Worm (Caenorhabditis elegans) whole organism, midembryonic: ENCODE data around the gene eor-2.
A peak's percentile ranks its signal among the peaks of the same experiment; 100 is the strongest.

ENCODE experiments used
- T22C8.4 ChIP-seq: fragments of 200-800 bp; sonication (Bioruptor generic); IDR thresholded peaks from 2 replicates; pipeline ENCODE4 v1.3.6; 2022; ENCODE audit warnings: missing genetic modification characterization, missing compliant biosample characterization
- cog-1 ChIP-seq: sonication (generic microtip); optimal IDR thresholded peaks from 2 replicates; lab custom pipeline; 2016; ENCODE audit warnings: missing genetic modification characterization, missing compliant biosample characterization
- flt-1 ChIP-seq: fragments of 200-800 bp; sonication (Bioruptor generic); IDR thresholded peaks from 2 replicates; pipeline ENCODE4 v1.3.6; 2022; ENCODE audit warnings: missing genetic modification characterization, missing compliant biosample characterization
- klf-2 ChIP-seq: fragments of 200-800 bp; sonication (Bioruptor generic); conservative IDR thresholded peaks from 2 replicates; pipeline ENCODE4 v1.3.6; 2022; ENCODE audit warnings: missing genetic modification reagents, missing genetic modification characterization, missing compliant biosample characterization
- med-1 ChIP-seq: sonication (generic microtip); optimal IDR thresholded peaks from 2 replicates; lab custom pipeline; 2017; ENCODE audit warnings: missing genetic modification characterization, mild to moderate bottlenecking, missing compliant biosample characterization, antibody characterized with exemption, missing genetic modification reagents; ENCODE audit not compliant: insufficient read depth
- ref-1 ChIP-seq: fragments of 200-800 bp; sonication (Bioruptor generic); conservative IDR thresholded peaks from 2 replicates; pipeline ENCODE4 v1.3.6; 2022; ENCODE audit warnings: missing genetic modification reagents, missing genetic modification characterization, missing compliant biosample characterization
- tab-1 ChIP-seq: fragments of 200-800 bp; sonication (Bioruptor generic); IDR thresholded peaks from 2 replicates; pipeline ENCODE4 v1.3.6; 2022; ENCODE audit warnings: missing genetic modification characterization, missing compliant biosample characterization
- ztf-23 ChIP-seq: fragments of 200-800 bp; sonication (Bioruptor generic); IDR thresholded peaks from 2 replicates; pipeline ENCODE4 v1.3.6; 2022; ENCODE audit warnings: missing genetic modification reagents, missing genetic modification characterization, missing compliant biosample characterization
- ztf-29 ChIP-seq: fragments of 200-800 bp; sonication (Bioruptor generic); IDR thresholded peaks from 2 replicates; pipeline ENCODE4 v1.3.6; 2022; ENCODE audit warnings: missing genetic modification reagents, missing genetic modification characterization, missing compliant biosample characterization

eor-2 gene

ce11 chrX:14633679-14634078 is 30.9 kb downstream of the eor-2 start:
- no peak for TF ChIP-seq klf-2 (GFP tag; lab: Robert Waterston, UW)

ce11 chrX:14636157-14636556 is 33.3 kb downstream of the eor-2 start, which contains the start of gene F54E4.3:
F54E4.3 (minus strand) TSS chrX:14636421.
- TF ChIP-seq ztf-29 = no peak
- TF ChIP-seq klf-2 (GFP tag; lab: Robert Waterston, UW) = no peak
- no peak for TF ChIP-seq ztf-23 (GFP tag; lab: Robert Waterston, UW)
- TF ChIP-seq tab-1 (GFP tag; lab: Robert Waterston, UW) = no peak
- no peak for TF ChIP-seq flt-1 (GFP tag; lab: Robert Waterston, UW)
- no peak for TF ChIP-seq med-1 (GFP tag; lab: Kevin White, UChicago)
- no peak for TF ChIP-seq cog-1
- TF ChIP-seq T22C8.4 (GFP tag; lab: Robert Waterston, UW) = no peak
- no peak for TF ChIP-seq ref-1 (GFP tag; lab: Robert Waterston, UW)

DNA sequence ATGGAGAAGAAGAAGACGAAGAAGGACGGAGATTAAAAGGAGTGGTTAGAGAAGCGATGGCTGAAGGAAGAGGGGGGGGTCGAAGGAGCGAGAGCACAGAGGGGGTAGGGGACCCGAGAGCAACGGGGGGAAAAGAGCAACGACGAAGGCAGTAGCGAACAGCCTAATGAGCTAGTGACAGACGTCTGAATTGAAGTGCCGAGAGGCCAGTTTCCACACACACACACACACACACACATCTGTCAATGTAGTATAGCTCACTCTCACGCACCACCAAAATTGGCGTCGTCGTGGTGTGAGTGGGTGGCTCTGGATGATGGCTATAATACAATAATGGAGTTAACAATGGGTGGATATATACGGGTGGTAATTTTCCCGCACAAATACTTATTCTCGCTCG is 33.9 kb downstream of the eor-2 start:
- TF ChIP-seq T22C8.4 (GFP tag; lab: Robert Waterston, UW) (no peak), ztf-23 (GFP tag; lab: Robert Waterston, UW) (no peak), ztf-29 (no peak), flt-1 (GFP tag; lab: Robert Waterston, UW) (peak; percentile 36; the same call in 1 of the 2 replicates), med-1 (GFP tag; lab: Kevin White, UChicago) (no peak), ref-1 (GFP tag; lab: Robert Waterston, UW) (no peak), cog-1 (no peak), tab-1 (GFP tag; lab: Robert Waterston, UW) (peak; percentile 67), klf-2 (GFP tag; lab: Robert Waterston, UW) (no peak)

DNA sequence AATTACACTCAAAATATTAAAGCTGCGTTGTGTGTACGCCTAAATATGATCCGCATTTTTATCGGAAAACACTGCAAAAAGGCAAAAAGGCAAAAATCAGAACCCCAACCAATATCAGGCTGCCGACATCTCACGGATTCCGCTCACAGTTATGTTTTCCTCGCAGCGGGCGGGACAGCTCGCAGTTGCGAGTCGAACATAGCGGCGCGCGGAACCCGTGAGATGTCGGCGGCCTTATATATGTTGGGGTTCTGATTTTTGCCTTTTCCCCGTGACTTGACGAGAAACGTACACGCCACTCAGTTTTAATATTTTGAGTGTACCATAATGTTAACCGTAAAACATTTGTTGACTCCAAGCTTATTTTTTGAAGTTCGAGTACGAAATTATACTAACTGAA is 34.6 kb downstream of the eor-2 start:
- TF ChIP-seq tab-1 (GFP tag; lab: Robert Waterston, UW) (no peak), T22C8.4 (GFP tag; lab: Robert Waterston, UW) (no peak), ztf-23 (GFP tag; lab: Robert Waterston, UW) (no peak), klf-2 (GFP tag; lab: Robert Waterston, UW) (no peak), cog-1 (no peak), ztf-29 (no peak), ref-1 (GFP tag; lab: Robert Waterston, UW) (no peak), med-1 (GFP tag; lab: Kevin White, UChicago) (no peak), flt-1 (GFP tag; lab: Robert Waterston, UW) (no peak)

DNA sequence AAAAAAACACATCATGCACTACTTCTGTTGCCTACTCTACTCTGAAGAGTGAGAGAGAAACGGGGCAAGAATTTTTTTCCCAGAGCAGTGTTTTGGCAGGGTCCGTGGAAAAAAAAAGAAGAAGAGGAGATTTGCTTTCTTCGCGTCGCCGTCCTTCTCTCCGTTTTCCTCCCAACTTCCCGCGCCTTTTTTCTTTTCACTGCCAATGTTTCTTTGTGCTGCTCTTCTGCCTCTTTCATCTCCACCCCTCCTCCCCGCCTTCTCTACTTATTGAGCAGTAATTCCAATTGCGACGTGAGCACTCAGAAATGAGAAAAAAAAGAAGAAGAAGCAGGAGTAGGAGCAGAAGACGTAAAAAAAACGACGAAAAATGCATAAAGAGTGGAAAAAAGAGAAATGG is 37.1 kb downstream of the eor-2 start:
- TF ChIP-seq ztf-29 (no peak), flt-1 (GFP tag; lab: Robert Waterston, UW) (no peak), ref-1 (GFP tag; lab: Robert Waterston, UW) (no peak), T22C8.4 (GFP tag; lab: Robert Waterston, UW) (no peak), tab-1 (GFP tag; lab: Robert Waterston, UW) (no peak), ztf-23 (GFP tag; lab: Robert Waterston, UW) (0 out of 2 replicates have a peak, but pooled peaks have one; percentile 20), med-1 (GFP tag; lab: Kevin White, UChicago) (no peak), klf-2 (GFP tag; lab: Robert Waterston, UW) (no peak)

DNA sequence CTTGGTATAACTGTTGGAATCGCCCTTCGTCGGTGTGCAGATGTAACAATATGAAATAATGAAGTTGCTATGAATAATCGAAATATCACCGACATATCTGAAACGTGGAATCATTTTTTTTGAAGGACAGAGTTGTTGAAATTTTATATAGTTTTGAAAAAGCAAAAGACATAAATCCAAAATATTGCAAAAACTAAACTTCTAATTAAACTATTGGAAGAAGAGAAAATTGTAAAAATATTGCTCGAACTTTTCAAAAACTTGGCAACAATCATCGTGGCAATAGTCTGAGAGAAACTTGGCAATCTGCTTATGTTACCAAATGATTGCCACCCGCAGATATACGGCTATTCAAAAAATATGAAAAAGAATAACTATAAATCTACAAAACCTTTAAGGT is 42.6 kb downstream of the eor-2 start, which contains the start of gene F54E4.4:
Gene F54E4.4, minus strand, starts transcription at position 101 of the 400 bp plus-strand sequence.
- no peak for TF ChIP-seq tab-1 (GFP tag; lab: Robert Waterston, UW)
- no peak for TF ChIP-seq ref-1 (GFP tag; lab: Robert Waterston, UW)
- TF ChIP-seq T22C8.4 (GFP tag; lab: Robert Waterston, UW) = no peak
- no peak for TF ChIP-seq flt-1 (GFP tag; lab: Robert Waterston, UW)
- TF ChIP-seq cog-1 = no peak
- no peak for TF ChIP-seq med-1 (GFP tag; lab: Kevin White, UChicago)
- no peak for TF ChIP-seq ztf-29
- TF ChIP-seq ztf-23 (GFP tag; lab: Robert Waterston, UW) = no peak
- TF ChIP-seq klf-2 (GFP tag; lab: Robert Waterston, UW) = no peak

DNA sequence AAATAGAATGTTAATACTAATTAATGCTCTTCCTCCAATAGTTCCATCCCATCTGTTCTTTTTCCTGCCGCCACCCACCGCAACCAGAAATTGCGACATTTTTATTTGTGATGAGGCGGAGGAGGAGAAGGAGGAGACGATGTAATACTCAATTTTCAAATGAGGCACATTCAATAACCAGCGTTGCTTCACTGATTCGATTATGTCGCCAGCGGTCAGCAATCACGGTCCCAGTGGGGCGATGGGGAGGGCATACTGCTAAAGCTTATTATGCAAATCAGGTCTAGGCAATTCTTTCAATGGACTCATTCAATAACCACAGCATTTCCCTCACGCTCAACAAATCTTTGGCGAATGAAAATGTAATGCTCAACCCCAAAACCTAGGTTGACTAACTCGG is 46.4 kb downstream of the eor-2 start:
- TF ChIP-seq T22C8.4 (GFP tag; lab: Robert Waterston, UW) = no peak
- no peak for TF ChIP-seq klf-2 (GFP tag; lab: Robert Waterston, UW)

DNA sequence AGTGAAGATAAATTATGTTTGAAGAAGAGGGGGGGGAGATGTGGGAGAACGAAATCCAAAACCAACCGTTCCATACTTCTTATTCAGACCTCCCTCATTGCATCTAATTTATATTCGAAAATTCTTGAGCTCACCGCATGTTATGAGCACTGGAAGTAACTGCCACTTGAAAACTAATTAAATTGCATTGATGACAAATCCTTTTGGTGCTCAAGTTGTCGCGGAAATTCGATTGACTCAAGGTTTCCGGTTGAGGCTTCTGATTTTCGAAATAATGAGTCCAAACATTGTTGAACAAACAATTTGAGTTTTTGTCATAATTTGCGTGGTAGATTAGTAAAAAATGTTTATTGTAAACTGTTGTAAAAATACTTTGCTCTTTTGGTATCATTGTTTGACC is 49.2 kb downstream of the eor-2 start:
- TF ChIP-seq med-1 (GFP tag; lab: Kevin White, UChicago) = no peak
- no peak for TF ChIP-seq klf-2 (GFP tag; lab: Robert Waterston, UW)
- no peak for TF ChIP-seq cog-1
- no peak for TF ChIP-seq flt-1 (GFP tag; lab: Robert Waterston, UW)
- TF ChIP-seq ref-1 (GFP tag; lab: Robert Waterston, UW) = no peak
- no peak for TF ChIP-seq ztf-23 (GFP tag; lab: Robert Waterston, UW)
- no peak for TF ChIP-seq T22C8.4 (GFP tag; lab: Robert Waterston, UW)

DNA sequence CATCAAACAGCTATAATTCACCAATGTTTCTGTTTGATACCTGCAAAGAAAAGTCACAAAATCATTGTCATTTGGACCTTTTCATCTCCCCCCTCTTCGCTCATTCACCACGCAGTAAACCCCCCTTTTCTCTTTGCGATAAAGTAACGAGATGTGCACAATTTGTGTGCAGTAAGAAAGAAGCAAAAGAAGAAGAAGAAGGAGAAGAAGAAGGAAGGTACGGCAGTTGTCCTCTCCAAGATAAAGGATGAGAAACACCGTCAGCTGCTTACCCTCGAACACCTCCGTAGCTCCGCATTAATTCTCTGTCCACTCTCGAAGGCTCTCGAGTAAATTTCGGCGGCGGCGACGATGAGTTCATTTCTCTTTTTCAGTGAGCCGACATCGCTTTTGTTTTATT is 50.7 kb downstream of the eor-2 start:
- TF ChIP-seq med-1 (GFP tag; lab: Kevin White, UChicago) (no peak), ztf-23 (GFP tag; lab: Robert Waterston, UW) (no peak), T22C8.4 (GFP tag; lab: Robert Waterston, UW) (no peak), tab-1 (GFP tag; lab: Robert Waterston, UW) (no peak), ztf-29 (no peak), klf-2 (GFP tag; lab: Robert Waterston, UW) (no peak), flt-1 (GFP tag; lab: Robert Waterston, UW) (no peak), ref-1 (GFP tag; lab: Robert Waterston, UW) (no peak), cog-1 (no peak)

- no peak for TF ChIP-seq klf-2 (GFP tag; lab: Robert Waterston, UW)
- TF ChIP-seq T22C8.4 (GFP tag; lab: Robert Waterston, UW) = no peak
Observed at ce11 chrX:14654668-14655067, 51.9 kb downstream of the eor-2 start, which contains the start of gene syg-2. syg-2 (plus strand) TSS chrX:14654968.
